Fruit fly (Drosophila melanogaster): ENCODE measurements around the gene P5CDh1.

DNA sequence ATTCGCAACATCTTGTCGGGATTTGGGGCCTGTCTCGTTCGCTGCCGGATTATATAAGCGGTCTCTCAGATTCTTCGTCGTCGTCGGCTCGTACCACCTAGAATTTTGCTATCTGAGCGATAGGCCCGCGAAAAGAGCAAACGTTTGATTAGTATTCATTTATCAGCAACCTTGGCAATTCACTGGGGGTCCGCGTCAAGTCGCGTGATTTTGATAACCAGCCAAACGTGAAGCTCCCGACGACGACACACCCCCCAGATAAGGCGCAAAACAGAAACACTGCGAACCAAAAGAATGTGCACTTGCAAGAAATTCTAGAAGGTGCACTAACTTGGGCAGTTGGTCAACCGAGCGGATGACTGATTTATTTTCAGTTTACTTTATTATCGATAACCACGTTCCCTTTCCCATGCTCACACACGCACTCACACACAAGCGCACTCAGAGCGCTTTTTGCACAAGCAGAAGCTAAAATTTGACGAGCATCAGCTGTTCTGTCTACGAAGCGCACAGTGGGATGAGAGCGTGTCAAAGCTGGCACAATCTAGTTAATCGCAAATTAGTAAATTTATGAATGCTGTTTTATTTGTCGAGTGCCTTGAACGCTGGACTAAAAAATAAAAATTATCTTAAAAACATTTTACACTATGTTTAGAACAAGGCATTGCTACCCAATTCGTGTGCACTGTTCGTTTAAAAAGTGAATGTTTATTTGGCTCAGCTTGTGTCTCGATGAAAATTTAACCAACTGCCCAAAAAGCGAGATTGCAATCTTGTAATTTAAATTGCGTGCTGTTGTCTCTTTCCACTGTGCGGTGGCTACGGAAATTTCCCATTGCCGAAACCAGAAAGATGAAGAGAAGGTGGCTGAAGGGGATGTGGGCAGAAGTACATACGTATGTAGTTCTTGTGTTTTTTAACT is 1.2 kb downstream of the P5CDh1 start:
- TF ChIP-seq CG8478 (optimal IDR thresholded peaks at IDR 0.05) = no peak
- TF ChIP-seq CTCF (optimal IDR thresholded peaks at IDR 0.05) = no peak

Data from S2 (cell line).